Worm (Caenorhabditis elegans): ENCODE results near the gene snf-12.

Gene snf-12

DNA sequence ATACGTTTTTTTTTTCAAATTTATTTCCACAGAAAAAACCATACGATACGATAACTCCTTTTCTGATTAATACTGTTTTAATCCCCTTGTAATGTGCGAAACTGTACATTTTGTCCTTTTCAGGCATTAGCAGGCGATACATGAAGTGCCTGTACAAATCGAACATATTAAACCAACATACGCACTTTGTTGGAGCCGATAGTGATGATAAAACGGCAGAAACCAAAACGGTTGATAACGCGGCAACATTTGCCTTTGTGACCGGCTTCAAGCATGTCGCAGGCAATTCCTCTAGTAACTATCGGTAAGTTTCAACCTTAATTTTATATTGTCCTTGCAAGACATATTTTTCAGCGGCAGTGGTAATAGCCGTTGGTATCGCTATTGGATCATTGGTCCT is 5.0 kb downstream of the snf-12 start, which contains the start of gene nep-22:
Gene nep-22, plus strand, starts transcription at position 245 of the 400 bp plus-strand sequence.
- TF ChIP-seq mep-1 (tag; optimal IDR thresholded peaks at IDR 0.05) = no peak
- peak in 1 of 2 experiments; percentile 14 for TF ChIP-seq lin-35 (GFP tag; optimal IDR thresholded peaks at IDR 0.05)
- TF ChIP-seq zag-1 (tag; optimal IDR thresholded peaks at IDR 0.05) = no peak
- TF ChIP-seq elt-2 (tag; optimal IDR thresholded peaks at IDR 0.05) = peak; percentile 70

DNA sequence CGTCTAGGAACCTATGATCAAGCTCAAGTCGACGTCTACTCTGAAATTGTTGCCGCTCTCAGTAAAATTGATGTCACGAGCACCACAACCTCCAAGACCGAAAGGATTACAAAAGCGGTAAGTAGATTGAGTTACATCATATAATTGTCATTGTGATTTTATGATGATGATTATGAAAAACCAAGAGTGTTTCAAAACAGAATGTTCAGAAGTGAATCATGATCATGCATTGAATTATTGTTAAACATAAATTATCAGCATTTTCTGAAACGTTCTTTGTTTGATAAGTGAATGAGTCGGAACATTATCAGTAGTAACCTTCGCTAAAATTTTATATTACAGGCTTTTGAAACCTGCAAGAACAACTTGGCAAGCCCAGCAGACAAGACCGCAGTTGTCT is 5.9 kb downstream of the snf-12 start:
- TF ChIP-seq nhr-85 (tag) (no peak), nhr-76 (tag; optimal IDR thresholded peaks at IDR 0.05) (no peak), efl-1 (optimal IDR thresholded peaks at IDR 0.05) (no peak), efl-1 (GFP tag; optimal IDR thresholded peaks at IDR 0.05 in 1 of 2) (peak in 1 of 2 experiments; percentile 56), mef-2 (tag; optimal IDR thresholded peaks at IDR 0.05) (no peak), nhr-84 (tag; optimal IDR thresholded peaks at IDR 0.05) (no peak), elt-2 (tag; optimal IDR thresholded peaks at IDR 0.05) (peak; percentile 50), sptf-1 (tag; optimal IDR thresholded peaks at IDR 0.05) (no peak), jun-1 (tag; optimal IDR thresholded peaks at IDR 0.05) (no peak)

DNA sequence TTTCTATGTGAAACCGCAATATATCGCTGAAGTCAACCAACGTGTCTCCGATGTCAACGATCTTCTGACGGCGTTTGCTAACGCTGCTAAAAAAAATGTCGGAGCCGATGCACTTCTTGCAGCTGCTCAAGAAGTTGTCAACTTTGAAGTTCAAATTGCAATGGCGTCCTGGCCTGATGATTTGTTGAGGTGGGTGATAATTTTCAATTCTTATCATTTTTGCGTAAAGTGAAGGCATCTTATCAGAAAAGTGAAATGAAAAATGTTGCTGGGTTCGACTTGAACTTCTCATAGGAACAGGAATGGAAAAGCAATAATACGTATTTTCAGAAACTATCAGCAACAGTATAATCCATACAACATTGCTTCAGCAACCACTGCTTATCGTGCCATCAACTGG is 7.0 kb downstream of the snf-12 start:
- no peak for TF ChIP-seq dpl-1 (GFP tag; optimal IDR thresholded peaks at IDR 0.05)
- no peak for TF ChIP-seq ceh-90 (tag; optimal IDR thresholded peaks at IDR 0.05)
- no peak for TF ChIP-seq lin-39 (tag; optimal IDR thresholded peaks at IDR 0.05)
- TF ChIP-seq irx-1 (tag; optimal IDR thresholded peaks at IDR 0.05) = no peak
- TF ChIP-seq ceh-8 (GFP tag; optimal IDR thresholded peaks at IDR 0.05) = no peak
- TF ChIP-seq nhr-85 (tag) = no peak
- TF ChIP-seq elt-2 (tag; optimal IDR thresholded peaks at IDR 0.05) = peak; percentile 52
- no peak for TF ChIP-seq C34B4.2 (tag; optimal IDR thresholded peaks at IDR 0.05)
- no peak for TF ChIP-seq mab-9 (GFP tag; IDR thresholded peaks at IDR 0.05)

DNA sequence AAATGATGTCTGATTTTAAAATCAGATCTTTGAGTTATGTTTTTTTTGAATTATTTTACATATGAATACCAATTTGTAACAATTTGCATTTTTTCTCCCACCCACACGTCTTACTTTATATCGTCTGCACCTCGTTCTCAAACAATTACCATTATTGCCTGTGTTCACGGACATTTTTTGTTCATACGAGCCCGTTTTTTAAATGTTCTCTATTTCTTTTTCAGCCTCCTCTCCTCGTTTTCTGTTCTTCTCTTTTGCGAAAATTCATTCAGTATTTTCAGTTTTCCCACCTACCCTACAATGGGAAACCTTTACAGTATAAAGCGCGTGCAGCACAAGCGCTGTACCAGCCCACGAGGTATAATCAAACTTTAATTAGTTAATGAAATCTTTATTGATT is 16.6 kb downstream of the snf-12 start, which contains the start of gene prdm-14:
Gene prdm-14, plus strand, starts transcription at position 301 of the 400 bp plus-strand sequence.
- TF ChIP-seq sox-4 (tag; optimal IDR thresholded peaks at IDR 0.05) (no peak), efl-1 (optimal IDR thresholded peaks at IDR 0.05) (no peak), efl-1 (GFP tag; optimal IDR thresholded peaks at IDR 0.05 in 1 of 2) (peak in 1 of 2 experiments; percentile 9)

DNA sequence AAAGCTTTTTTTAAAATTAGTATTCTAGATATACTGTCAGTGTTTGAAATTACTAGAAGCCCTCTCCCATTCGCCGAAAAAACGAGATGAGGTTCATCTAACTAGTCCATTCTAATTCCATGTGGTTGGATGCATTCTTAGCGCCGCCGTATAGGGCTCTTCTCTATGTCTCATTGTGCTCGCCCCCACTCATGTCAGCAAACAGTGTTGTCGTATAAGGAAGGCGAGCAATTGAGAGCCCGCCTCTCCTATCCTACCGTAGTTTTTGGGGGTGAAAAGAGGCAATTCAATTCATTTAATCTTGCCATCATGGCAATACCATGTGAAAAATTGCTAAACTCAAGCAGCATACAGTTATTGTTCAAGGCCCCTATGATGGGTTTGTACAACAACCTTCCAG is 19.4 kb downstream of the snf-12 start, which contains the start of gene F47E1.20:
Gene F47E1.20, plus strand, starts transcription at position 301 of the 400 bp plus-strand sequence.
- TF ChIP-seq ets-5 (GFP tag; IDR thresholded peaks at IDR 0.05) = no peak
- TF ChIP-seq unc-130 (tag; optimal IDR thresholded peaks at IDR 0.05) = no peak
- TF ChIP-seq dsc-1 (tag; optimal IDR thresholded peaks at IDR 0.05) = no peak
- no peak for TF ChIP-seq grh-1 (GFP tag; IDR thresholded peaks at IDR 0.05)
- no peak for TF ChIP-seq Y116A8C.19 (tag; optimal IDR thresholded peaks at IDR 0.05; ENCODE audit: borderline replicate concordance)

DNA sequence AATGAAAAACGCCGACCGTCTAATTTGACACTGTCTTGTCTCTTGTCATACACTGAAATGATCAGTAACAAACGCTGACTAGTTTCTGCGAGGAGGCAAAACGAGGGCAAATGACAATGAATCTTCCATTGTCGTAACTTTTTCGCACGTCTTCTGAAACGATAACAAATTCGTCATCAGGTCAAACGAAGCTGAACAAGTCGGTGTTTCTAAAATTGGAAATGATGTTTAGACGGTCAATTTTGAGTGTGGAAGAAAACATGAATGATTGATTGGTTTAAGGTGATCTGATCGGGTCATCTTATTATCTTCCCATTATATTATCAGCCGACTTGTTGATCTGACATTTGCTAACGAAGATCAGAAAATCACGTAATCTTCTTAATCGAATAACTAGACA is 24.2 kb downstream of the snf-12 start:
- TF ChIP-seq lin-14 (GFP tag; optimal IDR thresholded peaks at IDR 0.05) (peak; percentile 3), nhr-85 (tag) (peak; percentile 49), fkh-8 (tag; optimal IDR thresholded peaks at IDR 0.05) (no peak), elt-3 (tag; optimal IDR thresholded peaks at IDR 0.05) (peak in 1 of 6 experiments; percentile 53)

DNA sequence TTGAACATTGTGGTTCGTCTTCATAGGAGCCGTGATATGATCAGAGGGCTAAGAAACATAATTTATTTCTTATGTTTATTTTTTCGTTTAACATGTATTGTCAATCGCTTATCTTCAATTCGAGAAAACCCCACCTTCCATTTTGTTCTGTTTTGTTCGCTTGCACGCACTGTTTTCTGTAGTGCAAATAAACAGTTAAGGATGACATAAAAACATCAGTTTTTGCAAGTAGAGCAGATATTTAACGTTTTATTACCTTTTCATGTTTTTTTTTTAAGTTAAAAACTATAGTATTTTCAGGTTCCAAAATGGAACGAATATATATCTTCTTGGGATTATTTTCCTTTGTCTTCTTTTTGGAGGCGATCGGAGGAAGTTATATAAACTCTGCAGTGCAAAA is 28.1 kb downstream of the snf-12 start, which contains the start of gene F47E1.2:
Gene F47E1.2, plus strand, starts transcription at position 301 of the 400 bp plus-strand sequence.
- TF ChIP-seq pax-3 (tag; optimal IDR thresholded peaks at IDR 0.05) (no peak), efl-1 (optimal IDR thresholded peaks at IDR 0.05) (no peak), efl-1 (GFP tag; optimal IDR thresholded peaks at IDR 0.05 in 1 of 2) (peak in 1 of 2 experiments; percentile 61)

All from whole organism, L1 larva.